Worm (Caenorhabditis elegans) whole organism, young adult: ENCODE measurements around the gene twk-24.

Source experiments
- C06A6.2 ChIP-seq: fragments of 200-800 bp; sonication (Bioruptor generic); conservative IDR thresholded peaks from 2 replicates; pipeline ENCODE4 v1.3.6; 2022; ENCODE audit warnings: missing genetic modification characterization, missing compliant biosample characterization
- D2030.7 ChIP-seq: fragments of 200-800 bp; sonication (Bioruptor generic); IDR thresholded peaks from 2 replicates; pipeline ENCODE4 v1.3.6; 2022; ENCODE audit warnings: missing genetic modification reagents, missing genetic modification characterization, missing compliant biosample characterization
- ama-1 ChIP-seq, 3 experiments: fragments of 150-350 bp in 1 of 3; sonication (generic microtip) in 2 of 3; optimal IDR thresholded peaks; 2 replicates each; lab custom pipeline; 2014 to 2018; ENCODE audit warnings: missing biosample characterization in 2 of 3, missing genetic modification characterization in 2 of 3, missing genetic modification reagents in 2 of 3
- ceh-27 ChIP-seq: fragments of 200-800 bp; sonication (Bioruptor generic); optimal IDR thresholded peaks from 2 replicates; lab custom pipeline; 2018; ENCODE audit warnings: mild to moderate bottlenecking, missing genetic modification characterization, moderate library complexity, missing compliant biosample characterization
- ekl-4 ChIP-seq: fragments of 200-800 bp; sonication (Bioruptor generic); IDR thresholded peaks from 2 replicates; pipeline ENCODE4 v1.3.6; 2022; ENCODE audit warnings: missing genetic modification reagents, missing genetic modification characterization, missing compliant biosample characterization
- lin-35 ChIP-seq, 3 experiments: fragments of 150-350 bp in 2 of 3; sonication (generic microtip) in 1 of 3; optimal IDR thresholded peaks; 2 replicates each; lab custom pipeline; 2014 to 2018; ENCODE audit warnings: missing biosample characterization in 3 of 3, missing genetic modification characterization in 3 of 3, missing genetic modification reagents in 3 of 3
- lir-1 ChIP-seq: fragments of 200-800 bp; sonication (Bioruptor generic); conservative IDR thresholded peaks from 2 replicates; pipeline ENCODE4 v1.3.6; 2022; ENCODE audit warnings: missing genetic modification reagents, missing genetic modification characterization, missing compliant biosample characterization
- lsy-27 ChIP-seq: sonication (generic microtip); optimal IDR thresholded peaks from 2 replicates; lab custom pipeline; 2017; ENCODE audit warnings: missing genetic modification characterization, mild to moderate bottlenecking, missing compliant biosample characterization, antibody characterized with exemption, missing genotype, borderline replicate concordance; ENCODE audit not compliant: insufficient read depth
- mcd-1 ChIP-seq: fragments of 200-800 bp; sonication (Bioruptor generic); IDR thresholded peaks from 2 replicates; pipeline ENCODE4 v1.3.6; 2022; ENCODE audit warnings: missing genetic modification reagents, missing genetic modification characterization, missing compliant biosample characterization
- mel-28 ChIP-seq: sonication (generic microtip); optimal IDR thresholded peaks from 2 replicates; lab custom pipeline; 2016; ENCODE audit warnings: borderline replicate concordance, mild to moderate bottlenecking, missing genetic modification characterization, missing compliant biosample characterization
- pha-4 ChIP-seq: fragments of 150-350 bp; sonication (generic microtip); optimal IDR thresholded peaks from 2 replicates; lab custom pipeline; 2014; ENCODE audit warnings: missing biosample characterization, missing genetic modification reagents, missing genetic modification characterization
- rpc-1 ChIP-seq, 2 experiments: fragments of 150-350 bp in 1 of 2; sonication (generic microtip) in 1 of 2; optimal IDR thresholded peaks; 2 replicates each; lab custom pipeline; 2014 to 2018; ENCODE audit warnings: missing biosample characterization in 1 of 2, missing genetic modification characterization in 1 of 2, missing genetic modification reagents in 1 of 2, missing genotype in 1 of 2
- snpc-4 ChIP-seq, 5 experiments: fragments of 150-350 bp in 1 of 5; sonication (generic microtip) in 4 of 5; optimal IDR thresholded peaks; 2 replicates each; lab custom pipeline; 2014 to 2018; ENCODE audit warnings: missing genetic modification characterization in 5 of 5, missing biosample characterization in 3 of 5, antibody characterized with exemption in 2 of 5, mild to moderate bottlenecking in 2 of 5, missing compliant biosample characterization in 2 of 5, missing genotype in 2 of 5, moderate library complexity in 2 of 5, missing genetic modification reagents in 1 of 5

- TF ChIP-seq rpc-1 (optimal IDR thresholded peaks at IDR 0.05; lab: Kevin White, UChicago) (no peak), rpc-1 (tag; optimal IDR thresholded peaks at IDR 0.05; lab: Kevin White, UChicago) (no peak), lin-35 (GFP tag; optimal IDR thresholded peaks at IDR 0.05; lab: Kevin White, UChicago) (no peak), mcd-1 (GFP tag; lab: Robert Waterston, UW) (no peak), ceh-27 (GFP tag; lab: Kevin White, UChicago) (no peak), ekl-4 (no peak), C06A6.2 (no peak), lir-1 (GFP tag; lab: Robert Waterston, UW) (no peak), snpc-4 (GFP tag; optimal IDR thresholded peaks at IDR 0.05; lab: Kevin White, UChicago) (no peak), snpc-4 (tag; optimal IDR thresholded peaks at IDR 0.05; lab: Kevin White, UChicago) (no peak), pha-4 (tag; lab: Kevin White, UChicago) (no peak), D2030.7 (GFP tag; lab: Robert Waterston, UW) (no peak), ama-1 (optimal IDR thresholded peaks at IDR 0.05; lab: Kevin White, UChicago) (no peak), ama-1 (GFP tag; optimal IDR thresholded peaks at IDR 0.05; lab: Kevin White, UChicago) (no peak), lsy-27 (no peak), mel-28 (tag; lab: Kevin White, UChicago) (no peak)
These were observed 25.0 kb upstream of the twk-24 start for ce11 chrV:12294091-12294490.
